Fruit fly (Drosophila melanogaster) whole organism, embryonic: Measurements from ENCODE around the gene CG34116.

Source experiments
- Abd-B ChIP-seq: fragments of 200-800 bp; sonication (Bioruptor generic); optimal IDR thresholded peaks from 2 replicates; lab custom pipeline; 2018; ENCODE audit warnings: missing biosample characterization, mild to moderate bottlenecking, missing genetic modification characterization, moderate library complexity
- CG10366 ChIP-seq: fragments of 200-800 bp; sonication (Bioruptor generic); IDR thresholded peaks from 2 replicates; pipeline ENCODE4 v1.3.6; 2022; ENCODE audit warnings: missing biosample characterization, missing genetic modification characterization
- CG10431 ChIP-seq: fragments of 200-800 bp; sonication (Bioruptor generic); optimal IDR thresholded peaks from 3 replicates; lab custom pipeline; 2018; ENCODE audit warnings: missing biosample characterization, mild to moderate bottlenecking, missing genetic modification characterization
- CG12942 ChIP-seq: fragments of 200-800 bp; sonication (Bioruptor generic); optimal IDR thresholded peaks from 3 replicates; lab custom pipeline; 2016; ENCODE audit warnings: missing biosample characterization, missing genetic modification characterization
- CG13123 ChIP-seq: fragments of 200-800 bp; sonication (Bioruptor generic); optimal IDR thresholded peaks from 2 replicates; lab custom pipeline; 2016; ENCODE audit warnings: missing biosample characterization, missing genetic modification characterization
- CG13296 ChIP-seq: fragments of 200-800 bp; sonication (Bioruptor generic); optimal IDR thresholded peaks from 3 replicates; lab custom pipeline; 2018; ENCODE audit warnings: missing biosample characterization, mild to moderate bottlenecking, missing genetic modification characterization
- CG13624 ChIP-seq: fragments of 200-800 bp; sonication (Bioruptor generic); optimal IDR thresholded peaks from 2 replicates; lab custom pipeline; 2016; ENCODE audit warnings: missing biosample characterization, missing genetic modification characterization
- CG15479 ChIP-seq: fragments of 200-800 bp; sonication (Bioruptor generic); optimal IDR thresholded peaks from 3 replicates; lab custom pipeline; 2019; ENCODE audit warnings: missing biosample characterization, mild to moderate bottlenecking, missing genetic modification characterization, moderate library complexity
- CG18599 ChIP-seq: fragments of 200-800 bp; sonication (Bioruptor generic); optimal IDR thresholded peaks from 3 replicates; lab custom pipeline; 2017; ENCODE audit warnings: missing biosample characterization, missing genetic modification characterization, mild to moderate bottlenecking, moderate library complexity, missing genetic modification reagents
- CG30403 ChIP-seq: fragments of 200-800 bp; sonication (Bioruptor generic); optimal IDR thresholded peaks from 3 replicates; lab custom pipeline; 2016; ENCODE audit warnings: missing biosample characterization, missing genetic modification characterization
- CG31365 ChIP-seq: fragments of 200-800 bp; sonication (Bioruptor generic); optimal IDR thresholded peaks from 2 replicates; lab custom pipeline; 2018; ENCODE audit warnings: missing biosample characterization, mild to moderate bottlenecking, missing genetic modification characterization
- CG33213 ChIP-seq: fragments of 200-800 bp; sonication (Bioruptor generic); optimal IDR thresholded peaks from 3 replicates; lab custom pipeline; 2016; ENCODE audit warnings: missing biosample characterization, missing genetic modification characterization
- CG3847 ChIP-seq: fragments of 200-800 bp; sonication (Bioruptor generic); IDR thresholded peaks from 2 replicates; pipeline ENCODE4 v1.3.6; 2022; ENCODE audit warnings: missing biosample characterization, missing genetic modification characterization
- CG4404 ChIP-seq: fragments of 200-800 bp; sonication (Bioruptor generic); IDR thresholded peaks from 2 replicates; pipeline ENCODE4 v1.3.6; 2022; ENCODE audit warnings: missing biosample characterization, missing genetic modification characterization
- CG6254 ChIP-seq: fragments of 200-800 bp; sonication (Bioruptor generic); optimal IDR thresholded peaks from 3 replicates; lab custom pipeline; 2017; ENCODE audit warnings: mild to moderate bottlenecking, missing biosample characterization, missing genetic modification reagents, missing genetic modification characterization
- CG9817 ChIP-seq: fragments of 200-800 bp; sonication (Bioruptor generic); optimal IDR thresholded peaks from 2 replicates; lab custom pipeline; 2018; ENCODE audit warnings: missing biosample characterization, mild to moderate bottlenecking, missing genetic modification characterization, moderate library complexity
- CoRest ChIP-seq: fragments of 200-800 bp; sonication (Bioruptor generic); optimal IDR thresholded peaks from 3 replicates; lab custom pipeline; 2018; ENCODE audit warnings: missing biosample characterization, mild to moderate bottlenecking, missing genetic modification characterization, moderate library complexity
- Dad ChIP-seq: fragments of 200-800 bp; sonication (Bioruptor generic); optimal IDR thresholded peaks from 3 replicates; lab custom pipeline; 2016; ENCODE audit warnings: missing biosample characterization, missing genetic modification characterization
- HmgZ ChIP-seq: fragments of 200-800 bp; sonication (Bioruptor generic); optimal IDR thresholded peaks from 2 replicates; lab custom pipeline; 2018; ENCODE audit warnings: missing biosample characterization, mild to moderate bottlenecking, missing genetic modification characterization
- Lpt ChIP-seq: fragments of >200 bp; optimal IDR thresholded peaks from 2 replicates; lab custom pipeline; 2018; ENCODE audit warnings: missing biosample characterization, missing genetic modification characterization
- Meics ChIP-seq: fragments of 200-800 bp; sonication (Bioruptor generic); optimal IDR thresholded peaks from 2 replicates; lab custom pipeline; 2017; ENCODE audit warnings: missing biosample characterization, mild to moderate bottlenecking, missing genetic modification characterization
- NC2β ChIP-seq: fragments of 200-800 bp; sonication (Bioruptor generic); optimal IDR thresholded peaks from 2 replicates; lab custom pipeline; 2016; ENCODE audit warnings: missing biosample characterization, missing genetic modification characterization
- NFAT ChIP-seq: fragments of 200-800 bp; sonication (Bioruptor generic); IDR thresholded peaks from 2 replicates; pipeline ENCODE4 v1.3.6; 2022; ENCODE audit warnings: missing biosample characterization, missing genetic modification characterization
- Nf-YA ChIP-seq: fragments of 200-800 bp; sonication (Bioruptor generic); IDR thresholded peaks from 2 replicates; pipeline ENCODE4 v1.3.6; 2022; ENCODE audit warnings: missing biosample characterization, missing genetic modification characterization
- Nf-YB ChIP-seq: fragments of 200-800 bp; sonication (Bioruptor generic); optimal IDR thresholded peaks from 3 replicates; lab custom pipeline; 2019; ENCODE audit warnings: missing biosample characterization, mild to moderate bottlenecking, missing genetic modification characterization, moderate library complexity
- PHDP ChIP-seq: fragments of 200-800 bp; sonication (Bioruptor generic); optimal IDR thresholded peaks from 3 replicates; lab custom pipeline; 2018; ENCODE audit warnings: missing biosample characterization, mild to moderate bottlenecking, missing genetic modification characterization, moderate library complexity
- Six4 ChIP-seq: fragments of 200-800 bp; sonication (Bioruptor generic); optimal IDR thresholded peaks from 2 replicates; lab custom pipeline; 2016; ENCODE audit warnings: missing biosample characterization, missing genetic modification characterization
- Stat92E ChIP-seq, 3 experiments: fragments of >200 bp in 2 of 3; fragments of 200-800 bp in 1 of 3; sonication (Bioruptor generic) in 1 of 3; optimal IDR thresholded peaks; 2 replicates each; lab custom pipeline; 2017 to 2019; ENCODE audit warnings: missing biosample characterization in 3 of 3, missing genetic modification characterization in 3 of 3, mild to moderate bottlenecking in 1 of 3, moderate library complexity in 1 of 3
- Vsx1 ChIP-seq: fragments of 200-800 bp; sonication (Bioruptor generic); optimal IDR thresholded peaks from 2 replicates; lab custom pipeline; 2017; ENCODE audit warnings: missing biosample characterization, mild to moderate bottlenecking, missing genetic modification characterization, missing genetic modification reagents
- chinmo ChIP-seq: fragments of 200-800 bp; sonication (Bioruptor generic); IDR thresholded peaks from 4 replicates; pipeline ENCODE4 v1.3.6; 2022; ENCODE audit warnings: missing biosample characterization, missing genetic modification characterization; ENCODE audit not compliant: partially characterized antibody
- crol ChIP-seq: fragments of 200-800 bp; sonication (Bioruptor generic); IDR thresholded peaks from 2 replicates; pipeline ENCODE4 v1.3.6; 2022; ENCODE audit warnings: missing biosample characterization, missing genetic modification characterization
- dimm ChIP-seq: fragments of 200-800 bp; sonication (Bioruptor generic); IDR thresholded peaks from 2 replicates; pipeline ENCODE4 v1.3.6; 2022; ENCODE audit warnings: missing biosample characterization, missing genetic modification characterization
- fd102C ChIP-seq: fragments of 200-800 bp; sonication (Bioruptor generic); optimal IDR thresholded peaks from 2 replicates; lab custom pipeline; 2018; ENCODE audit warnings: missing biosample characterization, mild to moderate bottlenecking, missing genetic modification characterization, moderate library complexity
- gsb ChIP-seq: fragments of 200-800 bp; sonication (Bioruptor generic); IDR thresholded peaks from 2 replicates; pipeline ENCODE4 v1.3.6; 2022; ENCODE audit warnings: missing biosample characterization, missing genetic modification characterization
- hkb ChIP-seq, 2 experiments: fragments of 200-800 bp in 1 of 2; fragments of >200 bp in 1 of 2; sonication (Bioruptor generic) in 1 of 2; IDR thresholded peaks in 1 of 2; optimal IDR thresholded peaks in 1 of 2; 2 replicates each; pipeline versions ENCODE4 v1.3.6 to Lab custom; 2017 to 2022; ENCODE audit warnings: missing biosample characterization in 1 of 2, missing genetic modification characterization in 1 of 2
- pb ChIP-seq: fragments of 200-800 bp; sonication (Bioruptor generic); optimal IDR thresholded peaks from 3 replicates; lab custom pipeline; 2016; ENCODE audit warnings: missing biosample characterization, missing genetic modification characterization
- phol ChIP-seq: fragments of 200-800 bp; sonication (Bioruptor generic); optimal IDR thresholded peaks from 3 replicates; lab custom pipeline; 2018; ENCODE audit warnings: missing biosample characterization, mild to moderate bottlenecking, missing genetic modification characterization, moderate library complexity
- pita ChIP-seq: fragments of 200-800 bp; sonication (Bioruptor generic); optimal IDR thresholded peaks from 2 replicates; lab custom pipeline; 2017; ENCODE audit warnings: missing biosample characterization, mild to moderate bottlenecking, missing genetic modification characterization
- pnt ChIP-seq: fragments of 200-800 bp; sonication (Bioruptor generic); optimal IDR thresholded peaks from 3 replicates; lab custom pipeline; 2016; ENCODE audit warnings: missing biosample characterization, missing genetic modification characterization
- repo ChIP-seq: fragments of 200-800 bp; sonication (Bioruptor generic); optimal IDR thresholded peaks from 2 replicates; lab custom pipeline; 2016; ENCODE audit warnings: missing biosample characterization, missing genetic modification characterization
- scrt ChIP-seq: fragments of 200-800 bp; sonication (Bioruptor generic); optimal IDR thresholded peaks from 2 replicates; lab custom pipeline; 2018; ENCODE audit warnings: missing biosample characterization, mild to moderate bottlenecking, missing genetic modification characterization, moderate library complexity
- slp2 ChIP-seq: fragments of 200-800 bp; sonication (Bioruptor generic); optimal IDR thresholded peaks from 2 replicates; lab custom pipeline; 2016; ENCODE audit warnings: missing biosample characterization, missing genetic modification characterization
- sna ChIP-seq: fragments of 200-800 bp; sonication (Bioruptor generic); IDR thresholded peaks from 2 replicates; pipeline ENCODE4 v1.3.6; 2022; ENCODE audit warnings: missing biosample characterization, missing genetic modification characterization; ENCODE audit not compliant: partially characterized antibody
- stwl ChIP-seq: fragments of 200-800 bp; sonication (Bioruptor generic); optimal IDR thresholded peaks from 3 replicates; lab custom pipeline; 2018; ENCODE audit warnings: missing biosample characterization, mild to moderate bottlenecking, missing genetic modification characterization, moderate library complexity
- trh ChIP-seq: fragments of 200-800 bp; sonication (Bioruptor generic); optimal IDR thresholded peaks from 2 replicates; lab custom pipeline; 2016; ENCODE audit warnings: missing biosample characterization, missing genetic modification characterization
- vfl ChIP-seq: fragments of 200-800 bp; sonication (Bioruptor generic); optimal IDR thresholded peaks from 2 replicates; lab custom pipeline; 2016; ENCODE audit warnings: missing biosample characterization, missing genetic modification characterization
- zen2 ChIP-seq: fragments of 200-800 bp; sonication (Bioruptor generic); IDR thresholded peaks from 3 replicates; pipeline ENCODE4 v1.3.6; 2022; ENCODE audit warnings: missing biosample characterization, missing genetic modification characterization; ENCODE audit not compliant: partially characterized antibody

CG34116 gene

dm6 chr3L:19792717-19793437 lies 13.0 kb downstream of the CG34116 start (continued):
- TF ChIP-seq chinmo (GFP tag; lab: Robert Waterston, UW) (0 out of 4 replicates have a peak, but pooled peaks have one; percentile 15), CG12942 (no peak)

DNA sequence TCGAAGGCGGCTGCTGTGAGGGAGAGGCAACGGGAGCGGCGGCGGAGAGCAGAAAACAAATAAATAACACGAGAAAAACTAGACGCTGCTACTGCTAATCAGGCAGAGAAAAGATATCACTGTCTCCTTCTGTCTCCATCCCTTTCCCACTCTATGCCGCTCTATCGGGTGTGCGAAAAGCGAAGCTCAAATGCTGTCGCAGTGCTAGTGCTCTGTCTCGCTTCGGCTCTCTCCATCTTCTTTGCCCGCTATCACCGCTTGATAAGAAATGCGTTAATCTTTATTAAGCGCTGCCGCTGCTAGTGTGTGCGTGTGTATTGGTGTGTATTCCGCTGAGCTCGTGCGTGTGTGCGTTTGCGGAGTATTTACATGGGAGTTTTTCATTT lies 14.2 kb downstream of the CG34116 start:
- TF ChIP-seq CG33213 (GFP tag; lab: Kevin White, UChicago) (no peak), pita (GFP tag; lab: Kevin White, UChicago) (no peak), phol (no peak), CG9817 (tag; lab: Kevin White, UChicago) (no peak), NC2β (GFP tag; lab: Kevin White, UChicago) (no peak), trh (GFP tag; lab: Kevin White, UChicago) (no peak), CG13123 (GFP tag; lab: Kevin White, UChicago) (no peak), CG13296 (no peak), CG10431 (GFP tag; lab: Kevin White, UChicago) (peak; percentile 92), vfl (GFP tag; lab: Kevin White, UChicago) (no peak), CoRest (tag; lab: Kevin White, UChicago) (no peak), crol (peak; percentile 86), CG15479 (GFP tag; lab: Kevin White, UChicago) (peak; percentile 98), NFAT (no peak), CG3847 (GFP tag; lab: Robert Waterston, UW) (no peak), gsb (GFP tag; lab: Robert Waterston, UW) (no peak), PHDP (tag; lab: Kevin White, UChicago) (no peak), Nf-YB (GFP tag; lab: Kevin White, UChicago) (peak; percentile 12), slp2 (GFP tag; lab: Kevin White, UChicago) (no peak), CG6254 (GFP tag; lab: Kevin White, UChicago) (no peak), sna (peak; percentile 36; the same call in 1 of the 2 replicates), pnt (GFP tag; lab: Kevin White, UChicago) (no peak), CG31365 (peak; percentile 18), dimm (GFP tag; lab: Robert Waterston, UW) (no peak), Six4 (GFP tag; lab: Kevin White, UChicago) (no peak), CG18599 (GFP tag; lab: Kevin White, UChicago) (peak; percentile 54), Dad (GFP tag; lab: Kevin White, UChicago) (no peak), scrt (GFP tag; lab: Kevin White, UChicago) (peak; percentile 5), CG30403 (GFP tag; lab: Kevin White, UChicago) (no peak), fd102C (GFP tag; lab: Kevin White, UChicago) (no peak), Abd-B (peak; percentile 35), CG10366 (GFP tag; lab: Robert Waterston, UW) (no peak), CG13624 (GFP tag; lab: Kevin White, UChicago) (no peak), Stat92E (GFP tag; optimal IDR thresholded peaks at IDR 0.05; lab: Kevin White, UChicago) (peak in 1 of 3 experiments; percentile 0), Meics (no peak), Nf-YA (no peak), hkb (optimal IDR thresholded peaks at IDR 0.05; lab: Kevin White, UChicago) (no peak), hkb (GFP tag; IDR thresholded peaks at IDR 0.05; lab: Robert Waterston, UW) (peak; percentile 45), pb (GFP tag; lab: Kevin White, UChicago) (peak; percentile 10), HmgZ (tag; lab: Kevin White, UChicago) (peak; percentile 33), Vsx1 (GFP tag; lab: Kevin White, UChicago) (peak; percentile 82), zen2 (GFP tag; lab: Robert Waterston, UW) (no peak; the same call in 2 of the 3 replicates), CG4404 (GFP tag; lab: Robert Waterston, UW) (no peak), repo (GFP tag; lab: Kevin White, UChicago) (no peak), Lpt (GFP tag; lab: Kevin White, UChicago) (no peak), stwl (tag; lab: Kevin White, UChicago) (no peak)
